Worm (Caenorhabditis elegans): Measurements from ENCODE around the gene H13N06.7.

Gene H13N06.7

DNA sequence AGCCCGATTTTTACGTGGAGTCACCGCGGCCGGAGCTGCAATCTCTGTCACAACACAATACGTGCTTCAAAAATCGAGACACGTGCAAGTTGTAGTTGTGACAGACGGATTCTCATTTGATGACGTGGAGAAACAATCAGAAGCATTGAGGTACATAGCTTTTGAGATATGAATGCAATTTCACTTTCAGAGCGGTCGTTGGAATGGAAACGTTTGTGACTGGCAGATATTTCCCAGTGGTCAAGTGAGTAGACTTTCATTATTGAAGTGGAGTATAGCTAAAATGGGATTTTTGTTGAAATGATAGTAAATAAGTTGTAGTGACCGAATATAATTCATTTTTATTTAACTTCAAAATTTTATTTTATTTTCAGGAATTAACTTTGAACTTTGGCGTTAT, 11.8 kb upstream of the H13N06.7 start:
- TF ChIP-seq ztf-29 (GFP tag; IDR thresholded peaks at IDR 0.05) (no peak), ref-1 (GFP tag; conservative IDR thresholded peaks at IDR 0.05) (no peak), klf-2 (GFP tag; conservative IDR thresholded peaks at IDR 0.05) (no peak), T22C8.4 (GFP tag; IDR thresholded peaks at IDR 0.05) (no peak), med-1 (GFP tag; optimal IDR thresholded peaks at IDR 0.05; ENCODE audit: insufficient read depth) (no peak), tab-1 (GFP tag; IDR thresholded peaks at IDR 0.05) (no peak), flt-1 (GFP tag; IDR thresholded peaks at IDR 0.05) (no peak), cog-1 (tag; optimal IDR thresholded peaks at IDR 0.05) (no peak), ztf-23 (GFP tag; IDR thresholded peaks at IDR 0.05) (no peak)

DNA sequence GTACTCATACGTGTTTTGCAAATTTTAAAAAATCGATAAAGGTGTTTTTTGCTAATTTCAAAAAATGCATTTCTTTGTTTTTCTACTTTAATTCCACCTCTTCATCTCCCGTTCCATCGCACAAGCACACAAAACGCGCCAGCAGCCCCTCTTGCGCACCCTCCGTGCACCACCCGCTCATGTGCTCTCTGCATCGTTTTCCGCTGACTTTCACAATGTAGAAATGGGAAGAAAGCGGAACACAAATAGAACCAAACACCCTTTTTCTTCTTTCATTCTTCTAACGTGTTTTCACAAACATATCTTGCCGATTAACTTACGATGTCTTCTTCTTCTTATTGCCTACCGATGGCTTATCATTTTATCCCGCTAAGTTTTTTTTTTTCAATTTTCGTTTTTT, 10.2 kb upstream of the H13N06.7 start:
- TF ChIP-seq T22C8.4 (GFP tag; IDR thresholded peaks at IDR 0.05) (peak; percentile 40; the same call in 1 of the 2 replicates), tab-1 (GFP tag; IDR thresholded peaks at IDR 0.05) (peak; percentile 74; the same call in 1 of the 2 replicates), med-1 (GFP tag; optimal IDR thresholded peaks at IDR 0.05; ENCODE audit: insufficient read depth) (peak; percentile 32), flt-1 (GFP tag; IDR thresholded peaks at IDR 0.05) (peak; percentile 77), klf-2 (GFP tag; conservative IDR thresholded peaks at IDR 0.05) (no peak), ztf-23 (GFP tag; IDR thresholded peaks at IDR 0.05) (peak; percentile 75), cog-1 (tag; optimal IDR thresholded peaks at IDR 0.05) (peak; percentile 41), ztf-29 (GFP tag; IDR thresholded peaks at IDR 0.05) (no peak), ref-1 (GFP tag; conservative IDR thresholded peaks at IDR 0.05) (no peak)

DNA sequence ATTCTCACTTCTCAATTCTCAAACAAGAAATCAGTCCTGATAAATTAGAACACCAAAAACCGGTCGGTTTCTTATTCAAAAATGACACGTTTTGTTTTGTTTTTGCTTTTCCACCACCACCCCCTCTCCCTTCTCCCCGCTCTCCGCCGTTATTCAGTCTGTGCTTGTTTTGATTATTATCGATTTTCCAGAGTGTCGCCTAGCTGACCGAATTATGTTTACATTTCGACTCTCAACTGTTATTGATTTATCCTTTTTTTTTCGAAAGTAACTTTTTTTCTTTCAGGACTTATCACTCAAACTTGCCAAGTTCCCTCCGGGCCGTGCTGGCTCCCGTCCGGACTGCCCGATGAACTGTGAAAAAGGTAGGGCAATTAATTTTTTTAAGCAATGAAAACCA, 9.6 kb upstream of the H13N06.7 start, which contains the start of gene gob-1:
gob-1 (plus strand) TSS at position 281 of the 400 bp plus-strand sequence.
- TF ChIP-seq cog-1 (tag; optimal IDR thresholded peaks at IDR 0.05): no peak
- TF ChIP-seq T22C8.4 (GFP tag; IDR thresholded peaks at IDR 0.05): peak; percentile 69
- TF ChIP-seq tab-1 (GFP tag; IDR thresholded peaks at IDR 0.05): no peak
- no peak for TF ChIP-seq klf-2 (GFP tag; conservative IDR thresholded peaks at IDR 0.05)
- TF ChIP-seq ref-1 (GFP tag; conservative IDR thresholded peaks at IDR 0.05): no peak

DNA sequence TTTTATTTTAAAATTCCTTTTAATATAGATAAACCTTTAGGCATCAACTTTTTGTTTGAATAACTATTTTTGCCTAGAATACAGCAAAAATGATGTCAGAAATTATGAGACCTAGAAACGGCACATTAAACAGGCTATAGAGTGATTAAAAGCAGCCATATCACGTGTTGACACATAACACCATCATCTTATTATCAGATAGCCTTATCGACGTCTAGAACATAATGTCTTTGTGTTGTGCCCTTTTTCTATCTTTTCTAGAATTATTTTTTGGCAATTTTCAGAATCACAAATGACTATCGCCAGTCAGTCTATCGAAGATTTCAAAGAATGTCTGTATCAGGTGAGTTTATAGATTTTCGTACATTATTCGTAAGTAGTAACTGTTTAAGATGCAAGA, 8.8 kb upstream of the H13N06.7 start:
- TF ChIP-seq cog-1 (tag; optimal IDR thresholded peaks at IDR 0.05) (no peak), med-1 (GFP tag; optimal IDR thresholded peaks at IDR 0.05; ENCODE audit: insufficient read depth) (no peak), tab-1 (GFP tag; IDR thresholded peaks at IDR 0.05) (no peak), ref-1 (GFP tag; conservative IDR thresholded peaks at IDR 0.05) (no peak)

DNA sequence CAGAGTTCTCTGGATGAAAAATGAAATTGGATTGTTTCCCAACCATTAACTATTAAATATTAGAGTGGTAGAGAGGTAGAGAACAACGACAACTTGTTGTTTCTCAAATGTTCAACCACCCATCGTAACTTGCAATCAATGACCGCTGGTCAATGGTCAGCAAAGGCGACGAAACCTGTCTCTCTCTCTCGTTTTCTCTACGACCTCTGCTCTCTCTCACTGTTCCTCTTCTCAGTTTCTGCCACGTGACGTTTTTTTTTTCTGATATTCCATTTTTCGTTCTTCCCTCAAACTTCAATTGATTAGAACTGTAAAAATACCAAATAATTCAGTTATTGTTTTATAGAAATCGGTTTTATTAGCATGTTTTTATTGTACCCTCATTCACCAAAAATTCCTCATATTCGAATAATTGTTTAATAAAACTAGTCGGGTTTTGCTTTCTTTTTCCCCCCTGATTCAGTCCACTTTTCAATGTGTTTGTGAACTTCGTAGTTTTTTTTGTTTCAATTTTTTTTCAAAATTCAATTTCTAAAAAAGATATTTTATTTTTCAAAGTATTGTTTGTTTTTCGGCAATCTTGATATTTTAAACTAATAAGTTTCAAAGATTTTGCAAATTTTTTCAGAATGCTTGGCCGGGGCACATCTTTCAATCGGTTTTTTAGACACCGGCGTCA, 5.9 kb upstream of the H13N06.7 start, which contains the start of gene suox-1:
suox-1 (plus strand) TSS at position 629 of the 679 bp plus-strand sequence.
- TF ChIP-seq ztf-23 (GFP tag; IDR thresholded peaks at IDR 0.05) (no peak), cog-1 (tag; optimal IDR thresholded peaks at IDR 0.05) (no peak), tab-1 (GFP tag; IDR thresholded peaks at IDR 0.05) (no peak), T22C8.4 (GFP tag; IDR thresholded peaks at IDR 0.05) (no peak), ref-1 (GFP tag; conservative IDR thresholded peaks at IDR 0.05) (no peak), ztf-29 (GFP tag; IDR thresholded peaks at IDR 0.05) (no peak), med-1 (GFP tag; optimal IDR thresholded peaks at IDR 0.05; ENCODE audit: insufficient read depth) (no peak), klf-2 (GFP tag; conservative IDR thresholded peaks at IDR 0.05) (no peak), flt-1 (GFP tag; IDR thresholded peaks at IDR 0.05) (no peak)

- no peak for TF ChIP-seq ztf-29 (GFP tag; IDR thresholded peaks at IDR 0.05)
- no peak for TF ChIP-seq ref-1 (GFP tag; conservative IDR thresholded peaks at IDR 0.05)
- no peak for TF ChIP-seq cog-1 (tag; optimal IDR thresholded peaks at IDR 0.05)
- no peak for TF ChIP-seq ztf-23 (GFP tag; IDR thresholded peaks at IDR 0.05)
- no peak for TF ChIP-seq flt-1 (GFP tag; IDR thresholded peaks at IDR 0.05)
- no peak for TF ChIP-seq tab-1 (GFP tag; IDR thresholded peaks at IDR 0.05)
- TF ChIP-seq T22C8.4 (GFP tag; IDR thresholded peaks at IDR 0.05): no peak
- no peak for TF ChIP-seq med-1 (GFP tag; optimal IDR thresholded peaks at IDR 0.05; ENCODE audit: insufficient read depth)
- TF ChIP-seq klf-2 (GFP tag; conservative IDR thresholded peaks at IDR 0.05): no peak
Measured at ce11 chrX:15504795-15505194, 1.9 kb downstream of the H13N06.7 start, which contains the start of gene tbh-1. Gene tbh-1 (minus strand): TSS chrX:15504895.

DNA sequence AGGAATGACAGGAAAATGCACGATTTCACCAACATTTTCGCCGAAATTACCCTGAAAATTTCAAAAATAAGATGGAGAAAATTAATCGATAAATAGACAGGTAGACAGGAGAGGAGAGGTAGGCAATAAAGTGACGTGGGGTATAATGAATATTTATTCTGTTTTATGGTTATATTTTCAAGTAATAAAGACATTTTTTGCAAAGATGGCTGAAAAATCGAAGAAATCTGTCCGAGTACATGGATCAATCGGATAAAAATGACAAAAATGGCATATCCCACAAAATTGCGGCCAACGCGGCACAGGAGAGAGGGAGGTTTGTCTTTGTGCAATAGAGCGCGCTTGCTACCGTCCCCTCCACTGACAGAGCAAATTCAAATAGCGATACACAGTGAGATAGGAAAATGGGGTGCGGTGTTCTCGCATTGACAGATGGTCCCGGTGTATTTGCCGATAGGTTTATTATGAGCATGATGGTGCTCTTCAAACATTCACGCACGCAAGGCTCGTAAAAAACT, 5.0 kb downstream of the H13N06.7 start, which contains the start of gene zipt-7.2:
zipt-7.2 (minus strand) TSS at position 51 of the 518 bp plus-strand sequence.
- TF ChIP-seq cog-1 (tag; optimal IDR thresholded peaks at IDR 0.05) (peak; percentile 7), tab-1 (GFP tag; IDR thresholded peaks at IDR 0.05) (no peak), flt-1 (GFP tag; IDR thresholded peaks at IDR 0.05) (peak; percentile 54; the same call in 1 of the 2 replicates)

ce11 chrX:15509681-15510080, 6.8 kb downstream of the H13N06.7 start, which contains the start of gene eat-20:
Gene eat-20 (plus strand): TSS chrX:15510011.
- TF ChIP-seq T22C8.4 (GFP tag; IDR thresholded peaks at IDR 0.05) (no peak), klf-2 (GFP tag; conservative IDR thresholded peaks at IDR 0.05) (no peak), ztf-29 (GFP tag; IDR thresholded peaks at IDR 0.05) (no peak), med-1 (GFP tag; optimal IDR thresholded peaks at IDR 0.05; ENCODE audit: insufficient read depth) (no peak), ztf-23 (GFP tag; IDR thresholded peaks at IDR 0.05) (no peak), tab-1 (GFP tag; IDR thresholded peaks at IDR 0.05) (no peak), ref-1 (GFP tag; conservative IDR thresholded peaks at IDR 0.05) (no peak), flt-1 (GFP tag; IDR thresholded peaks at IDR 0.05) (no peak), cog-1 (tag; optimal IDR thresholded peaks at IDR 0.05) (no peak)

DNA sequence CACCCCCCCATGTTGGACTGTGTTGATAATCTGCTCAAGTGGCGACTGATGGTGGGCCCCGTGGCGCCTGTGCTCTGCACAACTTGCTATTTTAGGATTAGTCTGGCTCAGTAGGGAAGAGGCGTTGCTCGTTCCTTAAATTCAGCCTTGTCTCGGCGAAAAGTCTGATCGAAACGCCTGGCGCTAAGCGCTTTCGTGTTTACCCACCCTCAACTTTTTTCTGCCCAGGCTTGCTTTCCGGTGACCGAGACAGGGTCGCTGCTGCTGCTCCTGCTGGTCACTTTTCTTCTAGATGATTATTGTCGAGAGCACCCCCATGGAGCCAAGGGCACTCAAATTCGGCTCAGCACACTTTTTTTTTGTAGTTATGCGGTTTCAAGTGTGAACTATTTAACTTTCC, 11.6 kb downstream of the H13N06.7 start:
- TF ChIP-seq ztf-29 (GFP tag; IDR thresholded peaks at IDR 0.05) (no peak), tab-1 (GFP tag; IDR thresholded peaks at IDR 0.05) (peak; percentile 49; the same call in 1 of the 2 replicates), ref-1 (GFP tag; conservative IDR thresholded peaks at IDR 0.05) (peak; percentile 45; the same call in 1 of the 2 replicates)

DNA sequence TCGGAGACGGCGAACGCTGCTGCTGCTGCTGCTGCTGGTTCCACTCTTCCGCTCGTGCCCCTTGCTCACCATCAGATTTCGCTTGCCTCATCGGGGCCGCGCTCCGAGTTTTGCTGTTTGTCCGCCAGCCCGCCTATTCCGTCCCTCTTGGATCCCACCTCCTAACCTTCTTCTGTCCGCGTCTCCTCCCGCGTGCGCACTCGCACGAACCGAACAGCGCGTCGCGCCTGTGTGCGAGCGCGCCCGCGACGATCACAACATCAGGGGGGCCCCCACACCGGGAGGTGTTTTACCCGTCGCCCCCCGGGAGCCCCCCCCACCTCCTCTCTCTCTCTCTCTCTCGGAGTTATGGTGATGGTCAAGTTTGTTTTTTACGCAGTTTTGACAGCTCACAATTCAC, 12.9 kb downstream of the H13N06.7 start:
- TF ChIP-seq ztf-29 (GFP tag; IDR thresholded peaks at IDR 0.05): no peak
- TF ChIP-seq ztf-23 (GFP tag; IDR thresholded peaks at IDR 0.05): no peak

All from whole organism, midembryonic.